Fruit fly (Drosophila melanogaster) whole organism, embryonic: ENCODE results near the gene CG10747.

Experiments
- ATbp ChIP-seq: fragments of 200-800 bp; sonication (Bioruptor generic); optimal IDR thresholded peaks from 2 replicates; lab custom pipeline; 2017; ENCODE audit warnings: missing biosample characterization, mild to moderate bottlenecking, missing genetic modification characterization, missing genetic modification reagents
- Adf1 ChIP-seq: fragments of 200-800 bp; sonication (Bioruptor generic); IDR thresholded peaks from 2 replicates; pipeline ENCODE4 v1.3.6; 2022; ENCODE audit warnings: missing biosample characterization, missing genetic modification characterization
- Atf6 ChIP-seq: fragments of 200-800 bp; sonication (Bioruptor generic); IDR thresholded peaks from 2 replicates; pipeline ENCODE4 v1.3.6; 2022; ENCODE audit warnings: missing biosample characterization, missing genetic modification characterization
- BEAF-32 ChIP-seq: fragments of 200-800 bp; sonication (Bioruptor generic); optimal IDR thresholded peaks from 3 replicates; lab custom pipeline; 2017; ENCODE audit warnings: missing biosample characterization, missing genetic modification characterization, mild to moderate bottlenecking, moderate library complexity, missing genetic modification reagents
- CG10209 ChIP-seq: fragments of 200-800 bp; sonication (Bioruptor generic); optimal IDR thresholded peaks from 3 replicates; lab custom pipeline; 2017; ENCODE audit warnings: missing biosample characterization, mild to moderate bottlenecking, missing genetic modification characterization, missing genetic modification reagents
- CG11456 ChIP-seq: fragments of 200-800 bp; sonication (Bioruptor generic); IDR thresholded peaks from 3 replicates; pipeline ENCODE4 v1.3.6; 2022; ENCODE audit warnings: missing biosample characterization, missing genetic modification characterization
- CG11723 ChIP-seq: fragments of 200-800 bp; sonication (Bioruptor generic); optimal IDR thresholded peaks from 2 replicates; lab custom pipeline; 2017; ENCODE audit warnings: missing biosample characterization, mild to moderate bottlenecking, missing genetic modification characterization
- CG13775 ChIP-seq: fragments of 200-800 bp; sonication (Bioruptor generic); optimal IDR thresholded peaks from 3 replicates; lab custom pipeline; 2017; ENCODE audit warnings: missing biosample characterization, mild to moderate bottlenecking, missing genetic modification characterization
- CG15011 ChIP-seq: fragments of 200-800 bp; sonication (Bioruptor generic); optimal IDR thresholded peaks from 3 replicates; lab custom pipeline; 2018; ENCODE audit warnings: missing biosample characterization, mild to moderate bottlenecking, missing genetic modification characterization
- CG15269 ChIP-seq: fragments of 200-800 bp; sonication (Bioruptor generic); optimal IDR thresholded peaks from 2 replicates; lab custom pipeline; 2018; ENCODE audit warnings: missing biosample characterization, mild to moderate bottlenecking, missing genetic modification characterization, moderate library complexity
- CG17612 ChIP-seq: fragments of 200-800 bp; sonication (Bioruptor generic); IDR thresholded peaks from 2 replicates; pipeline ENCODE4 v1.3.6; 2022; ENCODE audit warnings: missing biosample characterization, missing genetic modification characterization
- CG17912 ChIP-seq: fragments of 200-800 bp; sonication (Bioruptor generic); optimal IDR thresholded peaks from 2 replicates; lab custom pipeline; 2018; ENCODE audit warnings: missing biosample characterization, mild to moderate bottlenecking, missing genetic modification characterization
- CG2120 ChIP-seq: fragments of 200-800 bp; sonication (Bioruptor generic); optimal IDR thresholded peaks from 3 replicates; lab custom pipeline; 2016; ENCODE audit warnings: missing biosample characterization, missing genetic modification characterization
- CG2712 ChIP-seq: fragments of 200-800 bp; optimal IDR thresholded peaks from 3 replicates; lab custom pipeline; 2019; ENCODE audit warnings: missing biosample characterization, mild to moderate bottlenecking, missing genetic modification characterization, moderate library complexity
- CG31224 ChIP-seq: fragments of 200-800 bp; sonication (Bioruptor generic); IDR thresholded peaks from 2 replicates; pipeline ENCODE4 v1.3.6; 2022; ENCODE audit warnings: missing biosample characterization, missing genetic modification characterization
- CG31441 ChIP-seq: fragments of 200-800 bp; sonication (Bioruptor generic); IDR thresholded peaks from 2 replicates; pipeline ENCODE4 v1.3.6; 2022; ENCODE audit warnings: missing biosample characterization, missing genetic modification characterization
- CG3726 ChIP-seq: fragments of 200-800 bp; sonication (Bioruptor generic); IDR thresholded peaks from 3 replicates; pipeline ENCODE4, ENCODE4 v1.3.6; 2022; ENCODE audit warnings: missing biosample characterization, missing genetic modification characterization
- CG4404 ChIP-seq: fragments of 200-800 bp; sonication (Bioruptor generic); IDR thresholded peaks from 2 replicates; pipeline ENCODE4 v1.3.6; 2022; ENCODE audit warnings: missing biosample characterization, missing genetic modification characterization
- CG5953 ChIP-seq: fragments of 200-800 bp; sonication (Bioruptor generic); IDR thresholded peaks from 2 replicates; pipeline ENCODE4 v1.3.6; 2022; ENCODE audit warnings: missing biosample characterization, missing genetic modification characterization
- CG7839 ChIP-seq: fragments of 200-800 bp; sonication (Bioruptor generic); optimal IDR thresholded peaks from 3 replicates; lab custom pipeline; 2018; ENCODE audit warnings: missing biosample characterization, mild to moderate bottlenecking, missing genetic modification characterization, moderate library complexity
- CG9727 ChIP-seq: fragments of 200-800 bp; sonication (Bioruptor generic); optimal IDR thresholded peaks from 3 replicates; lab custom pipeline; 2017; ENCODE audit warnings: missing biosample characterization, mild to moderate bottlenecking, missing genetic modification characterization
- Gug ChIP-seq: fragments of 200-800 bp; sonication (Bioruptor generic); IDR thresholded peaks from 4 replicates; pipeline ENCODE4 v1.3.6; 2022; ENCODE audit warnings: missing biosample characterization, missing genetic modification characterization
- HLH54F ChIP-seq: fragments of 200-800 bp; sonication (Bioruptor generic); optimal IDR thresholded peaks from 3 replicates; lab custom pipeline; 2016; ENCODE audit warnings: missing biosample characterization, missing genetic modification characterization
- Med ChIP-seq: fragments of 200-800 bp; sonication (Bioruptor generic); peaks from one replicate; lab custom pipeline; 2016; ENCODE audit warnings: missing biosample characterization, missing genetic modification characterization, mild to moderate bottlenecking, inconsistent platforms, moderate library complexity
- Ptx1 ChIP-seq: fragments of 200-800 bp; sonication (Bioruptor generic); IDR thresholded peaks from 2 replicates; pipeline ENCODE4 v1.3.6; 2022; ENCODE audit warnings: missing biosample characterization, missing genetic modification characterization
- Sin3A ChIP-seq: fragments of >200 bp; optimal IDR thresholded peaks from 2 replicates; lab custom pipeline; 2018
- bigmax ChIP-seq: fragments of 200-800 bp; sonication (Bioruptor generic); optimal IDR thresholded peaks from 2 replicates; lab custom pipeline; 2018; ENCODE audit warnings: missing biosample characterization, mild to moderate bottlenecking, missing genetic modification characterization
- caup ChIP-seq: fragments of 200-800 bp; sonication (Bioruptor generic); optimal IDR thresholded peaks from 3 replicates; lab custom pipeline; 2017; ENCODE audit warnings: missing biosample characterization, mild to moderate bottlenecking, missing genetic modification characterization, moderate library complexity; ENCODE audit not compliant: severe bottlenecking
- chif ChIP-seq, 2 experiments: fragments of 200-800 bp; sonication (Bioruptor generic); optimal IDR thresholded peaks; 3 replicates each; lab custom pipeline; 2016; ENCODE audit warnings: missing biosample characterization in 2 of 2, missing genetic modification characterization in 2 of 2
- chinmo ChIP-seq: fragments of 200-800 bp; sonication (Bioruptor generic); IDR thresholded peaks from 4 replicates; pipeline ENCODE4 v1.3.6; 2022; ENCODE audit warnings: missing biosample characterization, missing genetic modification characterization; ENCODE audit not compliant: partially characterized antibody
- crc ChIP-seq: fragments of 200-800 bp; sonication (Bioruptor generic); optimal IDR thresholded peaks from 2 replicates; lab custom pipeline; 2016; ENCODE audit warnings: missing biosample characterization, missing genetic modification characterization
- cwo ChIP-seq: fragments of 200-800 bp; sonication (Bioruptor generic); optimal IDR thresholded peaks from 3 replicates; lab custom pipeline; 2017; ENCODE audit warnings: missing biosample characterization, missing genetic modification characterization, mild to moderate bottlenecking, moderate library complexity, missing genetic modification reagents
- dan ChIP-seq: fragments of 200-800 bp; sonication (Bioruptor generic); IDR thresholded peaks from 2 replicates; pipeline ENCODE4 v1.3.6; 2022; ENCODE audit warnings: missing biosample characterization, missing genetic modification characterization
- dmrt99B ChIP-seq: fragments of 200-800 bp; sonication (Bioruptor generic); optimal IDR thresholded peaks from 2 replicates; lab custom pipeline; 2018; ENCODE audit warnings: missing biosample characterization, mild to moderate bottlenecking, missing genetic modification characterization, moderate library complexity
- ems ChIP-seq: fragments of 200-800 bp; sonication (Bioruptor generic); optimal IDR thresholded peaks from 3 replicates; lab custom pipeline; 2016; ENCODE audit warnings: missing biosample characterization, missing genetic modification characterization
- exex ChIP-seq: fragments of 200-800 bp; sonication (Bioruptor generic); optimal IDR thresholded peaks from 4 replicates; lab custom pipeline; 2018; ENCODE audit warnings: missing biosample characterization, mild to moderate bottlenecking, missing genetic modification characterization, moderate library complexity
- fru ChIP-seq: fragments of >200 bp; optimal IDR thresholded peaks from 2 replicates; lab custom pipeline; 2017
- fu2 ChIP-seq: fragments of 200-800 bp; sonication (Bioruptor generic); optimal IDR thresholded peaks from 2 replicates; lab custom pipeline; 2016; ENCODE audit warnings: missing biosample characterization, missing genetic modification characterization
- grn ChIP-seq: fragments of 200-800 bp; sonication (Bioruptor generic); optimal IDR thresholded peaks from 3 replicates; lab custom pipeline; 2017; ENCODE audit warnings: missing biosample characterization, missing genetic modification characterization
- gro ChIP-seq: fragments of 200-800 bp; sonication (Bioruptor generic); optimal IDR thresholded peaks from 2 replicates; lab custom pipeline; 2016; ENCODE audit warnings: missing biosample characterization, missing genetic modification characterization
- lmd ChIP-seq: fragments of 200-800 bp; sonication (Bioruptor generic); IDR thresholded peaks from 2 replicates; pipeline ENCODE4 v1.3.6; 2022; ENCODE audit warnings: missing biosample characterization, missing genetic modification characterization
- luna ChIP-seq: fragments of 200-800 bp; sonication (Bioruptor generic); optimal IDR thresholded peaks from 2 replicates; lab custom pipeline; 2016; ENCODE audit warnings: missing biosample characterization, missing genetic modification characterization
- sc ChIP-seq, 3 experiments: fragments of >200 bp in 2 of 3; fragments of 200-800 bp in 1 of 3; sonication (Bioruptor generic) in 1 of 3; optimal IDR thresholded peaks; 2 replicates in 2 of 3; 3 replicates in 1 of 3; lab custom pipeline; 2017; ENCODE audit warnings: mild to moderate bottlenecking in 1 of 3, missing biosample characterization in 1 of 3, missing genetic modification characterization in 1 of 3, missing genetic modification reagents in 1 of 3
- schlank ChIP-seq: fragments of 200-800 bp; sonication (Bioruptor generic); optimal IDR thresholded peaks from 2 replicates; lab custom pipeline; 2018; ENCODE audit warnings: missing biosample characterization, mild to moderate bottlenecking, missing genetic modification characterization
- seq ChIP-seq: fragments of 200-800 bp; sonication (Bioruptor generic); IDR thresholded peaks from 2 replicates; pipeline ENCODE4 v1.3.6; 2022; ENCODE audit warnings: missing biosample characterization, missing genetic modification characterization
- shn ChIP-seq: fragments of 200-800 bp; sonication (Bioruptor generic); optimal IDR thresholded peaks from 3 replicates; lab custom pipeline; 2016; ENCODE audit warnings: missing biosample characterization, missing genetic modification characterization
- slbo ChIP-seq: fragments of 200-800 bp; sonication (Bioruptor generic); IDR thresholded peaks from 2 replicates; pipeline ENCODE4 v1.3.6; 2022; ENCODE audit warnings: missing biosample characterization, missing genetic modification characterization
- tgo ChIP-seq: fragments of 200-800 bp; sonication (Bioruptor generic); IDR thresholded peaks from 3 replicates; pipeline ENCODE4 v1.3.6; 2022; ENCODE audit warnings: missing biosample characterization, missing genetic modification characterization
- vvl ChIP-seq: fragments of 200-800 bp; sonication (Bioruptor generic); IDR thresholded peaks from 2 replicates; pipeline ENCODE4 v1.3.6; 2022; ENCODE audit warnings: missing biosample characterization, missing genetic modification characterization
- zen ChIP-seq: fragments of 200-800 bp; sonication (Bioruptor generic); optimal IDR thresholded peaks from 3 replicates; lab custom pipeline; 2018; ENCODE audit warnings: missing biosample characterization, mild to moderate bottlenecking, missing genetic modification characterization, moderate library complexity
- zfh2 ChIP-seq: fragments of 200-800 bp; sonication (Bioruptor generic); optimal IDR thresholded peaks from 2 replicates; lab custom pipeline; 2016; ENCODE audit warnings: missing biosample characterization, missing genetic modification characterization

Gene CG10747

DNA sequence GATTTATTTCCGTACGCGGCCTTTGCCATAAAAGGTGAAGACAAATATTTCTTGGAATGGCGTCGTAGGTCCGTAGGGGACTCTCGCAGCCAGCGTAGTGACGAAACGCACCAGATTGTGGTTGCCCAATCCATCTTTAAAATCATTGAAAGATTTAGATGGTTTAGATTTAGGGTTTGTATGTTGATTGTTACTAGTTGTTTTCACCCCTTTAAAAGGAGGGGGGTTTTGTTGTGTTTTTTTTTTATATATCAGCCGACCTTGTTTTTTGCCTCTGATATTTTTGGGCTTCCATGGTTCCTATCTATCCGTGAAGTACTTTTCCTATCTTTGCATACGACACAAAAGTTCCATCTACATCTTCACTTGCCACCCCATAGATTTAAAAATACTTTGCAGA is 12.3 kb downstream of the CG10747 start (continued):
- TF ChIP-seq luna (GFP tag; lab: Kevin White, UChicago) (no peak), Gug (GFP tag; lab: Robert Waterston, UW) (0 out of 4 replicates have a peak, but pooled peaks have one; percentile 20), CG2712 (no peak), chif (GFP tag; optimal IDR thresholded peaks at IDR 0.05; lab: Kevin White, UChicago) (no peak), caup (GFP tag; lab: Kevin White, UChicago) (peak; percentile 8), Sin3A (no peak), Med (GFP tag; lab: Kevin White, UChicago) (peak; percentile 47), seq (peak; percentile 49; the same call in 1 of the 2 replicates), zfh2 (GFP tag; lab: Kevin White, UChicago) (peak; percentile 71), vvl (GFP tag; lab: Robert Waterston, UW) (no peak), gro (no peak), bigmax (GFP tag; lab: Kevin White, UChicago) (no peak), CG31441 (no peak), Atf6 (GFP tag; lab: Robert Waterston, UW) (peak; percentile 41; the same call in 1 of the 2 replicates), Ptx1 (GFP tag; lab: Robert Waterston, UW) (peak; percentile 33; the same call in 1 of the 2 replicates), CG11723 (no peak), tgo (0 out of 3 replicates have a peak, but pooled peaks have one; percentile 21), dan (no peak), CG15269 (tag; lab: Kevin White, UChicago) (peak; percentile 16), CG9727 (GFP tag; lab: Kevin White, UChicago) (peak; percentile 38), schlank (tag; lab: Kevin White, UChicago) (no peak), crc (GFP tag; lab: Kevin White, UChicago) (no peak), CG3726 (GFP tag; lab: Robert Waterston, UW) (0 out of 3 replicates have a peak, but pooled peaks have one; percentile 38), CG4404 (GFP tag; lab: Robert Waterston, UW) (0 out of 2 replicates have a peak, but pooled peaks have one; percentile 29), CG2120 (peak; percentile 69), BEAF-32 (no peak), sc (optimal IDR thresholded peaks at IDR 0.05; lab: Kevin White, UChicago) (no peak), sc (GFP tag; optimal IDR thresholded peaks at IDR 0.05; lab: Kevin White, UChicago) (no peak), CG7839 (tag; lab: Kevin White, UChicago) (peak; percentile 32), ems (GFP tag; lab: Kevin White, UChicago) (peak; percentile 10), cwo (GFP tag; lab: Kevin White, UChicago) (peak; percentile 54), CG17912 (GFP tag; lab: Kevin White, UChicago) (no peak), CG31224 (no peak), dmrt99B (peak; percentile 39), shn (no peak), CG5953 (GFP tag; lab: Robert Waterston, UW) (no peak), grn (GFP tag; lab: Kevin White, UChicago) (peak; percentile 41), CG15011 (peak; percentile 10), lmd (peak; percentile 37), CG10209 (GFP tag; lab: Kevin White, UChicago) (peak; percentile 7), HLH54F (GFP tag; lab: Kevin White, UChicago) (no peak), exex (tag; lab: Kevin White, UChicago) (peak; percentile 32), chinmo (GFP tag; lab: Robert Waterston, UW) (no peak), zen (tag; lab: Kevin White, UChicago) (no peak), slbo (GFP tag; lab: Robert Waterston, UW) (peak; percentile 33; the same call in 1 of the 2 replicates), Adf1 (GFP tag; lab: Robert Waterston, UW) (peak; percentile 25; the same call in 1 of the 2 replicates), CG17612 (GFP tag; lab: Robert Waterston, UW) (no peak), fru (no peak), ATbp (GFP tag; lab: Kevin White, UChicago) (no peak), CG13775 (GFP tag; lab: Kevin White, UChicago) (peak; percentile 22), CG11456 (GFP tag; lab: Robert Waterston, UW) (0 out of 3 replicates have a peak, but pooled peaks have one; percentile 14), fu2 (peak; percentile 46)
